Fruit fly (Drosophila melanogaster) whole organism, prepupa: ENCODE measurements around the gene CG33995.

ENCODE experiments used
- Blimp-1 ChIP-seq: fragments of 200-800 bp; sonication (Bioruptor generic); optimal IDR thresholded peaks from 3 replicates; lab custom pipeline; 2017; ENCODE audit warnings: missing biosample characterization, missing genetic modification characterization, mild to moderate bottlenecking, moderate library complexity, missing genetic modification reagents
- CG10631 ChIP-seq: fragments of 200-800 bp; sonication (Bioruptor generic); optimal IDR thresholded peaks from 2 replicates; lab custom pipeline; 2016; ENCODE audit warnings: missing biosample characterization, missing genetic modification characterization
- CG11294 ChIP-seq: fragments of 200-800 bp; sonication (Bioruptor generic); IDR thresholded peaks from 2 replicates; pipeline ENCODE4 v1.3.6; 2022; ENCODE audit warnings: missing biosample characterization, missing genetic modification characterization
- CG11762 ChIP-seq: fragments of 200-800 bp; sonication (Bioruptor generic); optimal IDR thresholded peaks from 3 replicates; lab custom pipeline; 2016; ENCODE audit warnings: missing biosample characterization, missing genetic modification characterization; ENCODE audit not compliant: insufficient read depth
- CG15336 ChIP-seq: fragments of 200-800 bp; sonication (Bioruptor generic); IDR thresholded peaks from 2 replicates; pipeline ENCODE4 v1.3.6; 2022; ENCODE audit warnings: missing biosample characterization, missing genetic modification characterization
- CG1621 ChIP-seq: fragments of 200-800 bp; sonication (Bioruptor generic); optimal IDR thresholded peaks from 3 replicates; lab custom pipeline; 2018; ENCODE audit warnings: missing biosample characterization, mild to moderate bottlenecking, missing genetic modification characterization
- CG16779 ChIP-seq: fragments of 200-800 bp; sonication (Bioruptor generic); optimal IDR thresholded peaks from 3 replicates; lab custom pipeline; 2017; ENCODE audit warnings: missing biosample characterization, mild to moderate bottlenecking, missing genetic modification characterization
- CG31627 ChIP-seq: fragments of 200-800 bp; sonication (Bioruptor generic); optimal IDR thresholded peaks from 3 replicates; lab custom pipeline; 2016; ENCODE audit warnings: missing biosample characterization, missing genetic modification characterization
- CG32006 ChIP-seq: fragments of 200-800 bp; sonication (Bioruptor generic); optimal IDR thresholded peaks from 3 replicates; lab custom pipeline; 2017; ENCODE audit warnings: missing biosample characterization, mild to moderate bottlenecking, missing genetic modification characterization
- CG34406 ChIP-seq: fragments of 200-800 bp; sonication (Bioruptor generic); optimal IDR thresholded peaks from 3 replicates; lab custom pipeline; 2016; ENCODE audit warnings: missing biosample characterization, missing genetic modification characterization
- CG3919 ChIP-seq: fragments of 200-800 bp; sonication (Bioruptor generic); optimal IDR thresholded peaks from 3 replicates; lab custom pipeline; 2016; ENCODE audit warnings: missing biosample characterization, missing genetic modification characterization
- CG4318 ChIP-seq: fragments of 200-800 bp; sonication (Bioruptor generic); optimal IDR thresholded peaks from 3 replicates; lab custom pipeline; 2017; ENCODE audit warnings: missing biosample characterization, mild to moderate bottlenecking, missing genetic modification characterization
- CG6276 ChIP-seq: fragments of 200-800 bp; sonication (Bioruptor generic); optimal IDR thresholded peaks from 2 replicates; lab custom pipeline; 2017; ENCODE audit warnings: missing biosample characterization, mild to moderate bottlenecking, missing genetic modification characterization
- CG7368 ChIP-seq: fragments of 200-800 bp; sonication (Bioruptor generic); optimal IDR thresholded peaks from 3 replicates; lab custom pipeline; 2016; ENCODE audit warnings: missing biosample characterization, missing genetic modification characterization
- CG8119 ChIP-seq: fragments of 200-800 bp; sonication (Bioruptor generic); IDR thresholded peaks from 3 replicates; pipeline ENCODE4 v1.3.6; 2022; ENCODE audit warnings: missing biosample characterization, missing genetic modification characterization
- CG8319 ChIP-seq: fragments of 200-800 bp; sonication (Bioruptor generic); optimal IDR thresholded peaks from 3 replicates; lab custom pipeline; 2016; ENCODE audit warnings: missing biosample characterization, missing genetic modification characterization
- CG8632 ChIP-seq: fragments of 200-800 bp; sonication (Bioruptor generic); optimal IDR thresholded peaks from 3 replicates; lab custom pipeline; 2016; ENCODE audit warnings: missing biosample characterization, missing genetic modification characterization
- Eip75B ChIP-seq: fragments of 200-800 bp; sonication (Bioruptor generic); optimal IDR thresholded peaks from 3 replicates; lab custom pipeline; 2016; ENCODE audit warnings: missing biosample characterization, missing genetic modification characterization
- Eip78C ChIP-seq: fragments of 200-800 bp; sonication (Bioruptor generic); peaks from one replicate; lab custom pipeline; 2016; ENCODE audit warnings: missing biosample characterization, missing genetic modification characterization
- Eip93F ChIP-seq: fragments of 200-800 bp; sonication (Bioruptor generic); optimal IDR thresholded peaks from 2 replicates; lab custom pipeline; 2016; ENCODE audit warnings: missing biosample characterization, mild to moderate bottlenecking, missing genetic modification characterization
- Ets96B ChIP-seq: fragments of 200-800 bp; optimal IDR thresholded peaks from 2 replicates; lab custom pipeline; 2019; ENCODE audit warnings: missing biosample characterization, mild to moderate bottlenecking, missing genetic modification characterization, moderate library complexity
- Hr38 ChIP-seq: sonication (Bioruptor generic); optimal IDR thresholded peaks from 2 replicates; lab custom pipeline; 2016; ENCODE audit warnings: missing biosample characterization, missing genetic modification characterization
- Hr39 ChIP-seq: fragments of 200-800 bp; sonication (Bioruptor generic); optimal IDR thresholded peaks from 2 replicates; lab custom pipeline; 2016; ENCODE audit warnings: missing biosample characterization, missing genetic modification characterization
- Met ChIP-seq: fragments of 200-800 bp; sonication (Bioruptor generic); optimal IDR thresholded peaks from 3 replicates; lab custom pipeline; 2016; ENCODE audit warnings: missing biosample characterization, missing genetic modification characterization
- OdsH ChIP-seq: fragments of 200-800 bp; sonication (Bioruptor generic); optimal IDR thresholded peaks from 3 replicates; lab custom pipeline; 2016; ENCODE audit warnings: missing biosample characterization, missing genetic modification characterization
- Smox ChIP-seq: fragments of 200-800 bp; sonication (Bioruptor generic); optimal IDR thresholded peaks from 3 replicates; lab custom pipeline; 2016; ENCODE audit warnings: missing biosample characterization, missing genetic modification characterization
- Sox14 ChIP-seq: fragments of 200-800 bp; sonication (Bioruptor generic); optimal IDR thresholded peaks from 3 replicates; lab custom pipeline; 2016; ENCODE audit warnings: missing biosample characterization, missing genetic modification characterization
- Sox15 ChIP-seq: fragments of 200-800 bp; sonication (Bioruptor generic); optimal IDR thresholded peaks from 3 replicates; lab custom pipeline; 2016; ENCODE audit warnings: missing biosample characterization, missing genetic modification characterization
- achi ChIP-seq: fragments of 200-800 bp; sonication (Bioruptor generic); optimal IDR thresholded peaks from 3 replicates; lab custom pipeline; 2016; ENCODE audit warnings: missing biosample characterization, missing genetic modification characterization
- acj6 ChIP-seq: fragments of 200-800 bp; sonication (Bioruptor generic); optimal IDR thresholded peaks from 3 replicates; lab custom pipeline; 2016; ENCODE audit warnings: missing biosample characterization, missing genetic modification characterization
- cyc ChIP-seq: fragments of 200-800 bp; sonication (Bioruptor generic); optimal IDR thresholded peaks from 3 replicates; lab custom pipeline; 2016; ENCODE audit warnings: missing biosample characterization, missing genetic modification characterization
- dac ChIP-seq: fragments of 200-800 bp; sonication (Bioruptor generic); optimal IDR thresholded peaks from 2 replicates; lab custom pipeline; 2017; ENCODE audit warnings: missing biosample characterization, mild to moderate bottlenecking, missing genetic modification characterization
- dsx ChIP-seq: fragments of 200-800 bp; optimal IDR thresholded peaks from 3 replicates; lab custom pipeline; 2019; ENCODE audit warnings: missing biosample characterization, mild to moderate bottlenecking, missing genetic modification characterization, moderate library complexity; ENCODE audit not compliant: poor library complexity, severe bottlenecking
- eg ChIP-seq: fragments of 200-800 bp; sonication (Bioruptor generic); IDR thresholded peaks from 3 replicates; pipeline ENCODE4 v1.3.6; 2022; ENCODE audit warnings: missing biosample characterization, missing genetic modification characterization
- esn ChIP-seq: fragments of 200-800 bp; sonication (Bioruptor generic); optimal IDR thresholded peaks from 2 replicates; lab custom pipeline; 2016; ENCODE audit warnings: missing biosample characterization, mild to moderate bottlenecking, missing genetic modification characterization, moderate library complexity
- fd85E ChIP-seq: fragments of 200-800 bp; sonication (Bioruptor generic); optimal IDR thresholded peaks from 3 replicates; lab custom pipeline; 2016; ENCODE audit warnings: missing biosample characterization, missing genetic modification characterization
- fkh ChIP-seq: fragments of 200-800 bp; sonication (Bioruptor generic); optimal IDR thresholded peaks from 3 replicates; lab custom pipeline; 2017; ENCODE audit warnings: missing biosample characterization, mild to moderate bottlenecking, missing genetic modification characterization, moderate library complexity
- pdm3 ChIP-seq: fragments of 200-800 bp; sonication (Bioruptor generic); optimal IDR thresholded peaks from 3 replicates; lab custom pipeline; 2016; ENCODE audit warnings: missing biosample characterization, missing genetic modification characterization
- spab ChIP-seq: fragments of 200-800 bp; sonication (Bioruptor generic); optimal IDR thresholded peaks from 2 replicates; lab custom pipeline; 2017; ENCODE audit warnings: missing biosample characterization, mild to moderate bottlenecking, missing genetic modification characterization, missing genetic modification reagents
- ss ChIP-seq, 2 experiments: fragments of 200-800 bp; sonication (Bioruptor generic); optimal IDR thresholded peaks; 2 replicates in 1 of 2; 3 replicates in 1 of 2; lab custom pipeline; 2017 to 2018; ENCODE audit warnings: mild to moderate bottlenecking in 2 of 2, missing biosample characterization in 2 of 2, missing genetic modification characterization in 2 of 2, moderate library complexity in 1 of 2
- svp ChIP-seq: fragments of 200-800 bp; sonication (Bioruptor generic); peaks from one replicate; lab custom pipeline; 2016; ENCODE audit warnings: missing biosample characterization, missing genetic modification characterization
- topi ChIP-seq: fragments of 200-800 bp; sonication (Bioruptor generic); optimal IDR thresholded peaks from 3 replicates; lab custom pipeline; 2016; ENCODE audit warnings: missing biosample characterization, missing genetic modification characterization
- vri ChIP-seq: fragments of 200-800 bp; sonication (Bioruptor generic); optimal IDR thresholded peaks from 3 replicates; lab custom pipeline; 2016; ENCODE audit warnings: missing biosample characterization, mild to moderate bottlenecking, missing genetic modification characterization

The CG33995 gene

DNA sequence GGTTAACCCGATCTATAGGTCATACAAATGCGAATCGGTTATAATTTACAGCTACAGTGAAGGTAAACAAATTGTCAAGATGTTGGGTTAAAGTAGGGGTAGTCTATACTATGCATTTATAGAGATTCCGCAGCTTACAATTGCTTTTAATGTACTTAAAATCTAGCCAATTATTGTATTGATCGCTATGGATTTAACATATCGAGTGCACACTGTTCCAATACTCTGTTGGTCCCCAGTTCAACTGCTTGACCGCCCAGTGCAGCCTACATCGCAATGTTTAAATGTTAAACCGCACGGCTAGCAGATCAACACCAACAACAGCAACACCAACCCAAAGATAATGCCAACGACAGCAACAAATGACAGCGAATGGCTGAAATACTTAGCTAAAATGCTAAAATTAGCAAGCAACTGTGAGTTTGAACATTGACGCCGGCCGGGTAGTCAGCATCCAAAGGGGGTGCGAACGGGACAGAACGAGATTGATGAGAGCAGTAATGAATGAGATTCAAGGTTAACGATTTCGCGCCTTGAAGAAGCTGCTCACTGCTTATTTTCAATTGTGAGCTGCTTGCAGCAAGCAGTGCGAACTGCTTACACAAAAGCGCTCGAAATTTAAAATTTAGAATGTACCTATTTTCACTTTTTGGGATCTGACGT is 42.0 kb upstream of the CG33995 start (continued):
- no peak for TF ChIP-seq Smox
- no peak for TF ChIP-seq Hr39
- no peak for TF ChIP-seq achi

DNA sequence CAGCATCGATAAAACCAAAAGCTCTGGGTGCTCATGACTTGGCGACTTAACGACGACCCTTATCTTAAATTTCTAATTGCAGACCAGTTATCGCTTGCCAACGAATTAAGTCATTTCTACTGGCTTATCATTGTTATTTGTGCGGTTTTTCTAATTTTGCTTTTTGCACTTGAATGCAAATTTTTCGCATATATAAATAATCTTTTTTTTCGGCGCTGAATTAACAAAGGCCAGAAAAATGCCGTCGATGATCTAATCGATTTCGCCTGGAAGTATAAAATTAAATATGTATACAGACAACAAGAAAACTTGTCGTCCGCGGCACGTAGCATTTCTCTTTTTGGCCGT is 41.5 kb upstream of the CG33995 start:
- TF ChIP-seq vri (GFP tag; lab: Kevin White, UChicago) (peak; percentile 90), CG16779 (no peak), ss (GFP tag; optimal IDR thresholded peaks at IDR 0.05; lab: Kevin White, UChicago) (no peak)
- TF ChIP-seq, all 60 proteins: peak for 1

DNA sequence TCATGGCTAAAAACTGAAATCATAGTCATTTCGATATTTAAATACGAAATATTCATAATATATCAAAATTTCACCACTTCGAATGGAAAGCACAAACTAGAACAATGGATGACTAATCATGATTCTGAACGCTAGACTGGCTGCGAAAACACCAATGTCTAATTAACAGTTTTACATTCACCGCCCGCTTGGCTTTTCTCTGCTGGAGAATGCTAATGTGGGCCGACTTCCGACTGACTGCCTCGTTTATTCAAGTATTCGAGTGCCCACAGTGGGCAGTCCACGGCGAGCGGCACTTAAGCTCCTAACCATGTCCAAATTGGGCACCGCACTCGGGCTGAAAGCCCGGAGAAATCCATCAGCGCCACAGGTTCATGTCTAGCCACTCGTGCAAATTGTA is 41.0 kb upstream of the CG33995 start:
- no peak for TF ChIP-seq dsx (GFP tag; lab: Kevin White, UChicago)
- TF ChIP-seq Eip78C (GFP tag; lab: Kevin White, UChicago): peak; percentile 21
- no peak for TF ChIP-seq CG6276 (GFP tag; lab: Kevin White, UChicago)
- TF ChIP-seq CG4318 (GFP tag; lab: Kevin White, UChicago): no peak
- TF ChIP-seq Eip75B: no peak
- TF ChIP-seq CG34406 (GFP tag; lab: Kevin White, UChicago): no peak
- no peak for TF ChIP-seq Hr38 (GFP tag; lab: Kevin White, UChicago)
- TF ChIP-seq CG8632 (GFP tag; lab: Kevin White, UChicago): no peak
- no peak for TF ChIP-seq Eip93F
- no peak for TF ChIP-seq spab (GFP tag; lab: Kevin White, UChicago)
- TF ChIP-seq cyc: no peak
- TF ChIP-seq eg (GFP tag; lab: Robert Waterston, UW): no peak
- no peak for TF ChIP-seq Sox15 (GFP tag; lab: Kevin White, UChicago)
- TF ChIP-seq fd85E (GFP tag; lab: Kevin White, UChicago): no peak
- TF ChIP-seq svp (GFP tag; lab: Kevin White, UChicago): peak; percentile 52
- TF ChIP-seq OdsH (GFP tag; lab: Kevin White, UChicago): no peak
- no peak for TF ChIP-seq CG11762

DNA sequence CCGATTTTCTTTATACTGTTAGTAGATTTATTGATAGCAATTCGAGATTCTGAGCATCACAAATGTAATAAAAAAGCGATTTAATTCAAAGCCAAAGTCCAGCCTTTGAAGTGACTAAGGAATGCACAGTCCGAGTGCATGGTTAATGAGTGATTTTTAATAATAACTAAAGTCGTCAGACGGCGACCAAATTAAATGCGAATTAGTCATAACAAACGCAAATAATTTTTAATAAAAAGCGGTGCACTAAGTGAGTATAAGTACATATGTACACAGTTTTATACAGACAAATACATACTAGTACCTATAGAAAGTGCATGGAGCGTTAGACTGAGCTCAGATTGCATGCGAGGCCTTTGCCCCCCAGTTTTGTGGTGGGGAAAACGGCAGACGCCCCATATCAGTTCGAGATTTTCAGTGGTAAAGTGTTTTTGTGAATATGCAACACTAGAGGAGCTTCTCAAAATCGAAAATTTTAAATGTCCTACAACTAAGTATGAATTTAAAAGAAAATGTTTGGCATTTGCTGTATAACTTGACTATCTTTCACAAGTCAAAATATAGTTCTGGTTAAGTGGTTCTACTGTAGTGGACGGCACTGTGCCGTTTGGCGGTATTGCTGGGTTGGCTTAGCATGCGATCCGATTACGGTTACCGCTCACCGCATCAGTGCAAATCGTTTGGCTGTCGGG is 40.2 kb upstream of the CG33995 start:
- TF ChIP-seq CG8119 (GFP tag; lab: Robert Waterston, UW) (peak; percentile 82), CG3919 (GFP tag; lab: Kevin White, UChicago) (peak; percentile 34), CG7368 (no peak), fkh (no peak), CG8319 (no peak), OdsH (GFP tag; lab: Kevin White, UChicago) (peak; percentile 54), acj6 (peak; percentile 29), esn (GFP tag; lab: Kevin White, UChicago) (peak; percentile 41), dac (GFP tag; lab: Kevin White, UChicago) (peak; percentile 45), topi (GFP tag; lab: Kevin White, UChicago) (peak; percentile 2), CG1621 (tag; lab: Kevin White, UChicago) (no peak), Ets96B (tag; lab: Kevin White, UChicago) (peak; percentile 13), CG10631 (GFP tag; lab: Kevin White, UChicago) (peak; percentile 15), cyc (peak; percentile 10), vri (GFP tag; lab: Kevin White, UChicago) (peak; percentile 45), Blimp-1 (no peak), CG31627 (GFP tag; lab: Kevin White, UChicago) (peak; percentile 12), Met (peak; percentile 17), CG11294 (peak; percentile 49; the same call in 1 of the 2 replicates), achi (peak; percentile 37), CG15336 (GFP tag; lab: Robert Waterston, UW) (peak; percentile 82), Hr39 (peak; percentile 39), CG34406 (GFP tag; lab: Kevin White, UChicago) (no peak), spab (GFP tag; lab: Kevin White, UChicago) (no peak), CG32006 (GFP tag; lab: Kevin White, UChicago) (peak; percentile 81), Sox15 (GFP tag; lab: Kevin White, UChicago) (no peak), Eip78C (GFP tag; lab: Kevin White, UChicago) (peak; percentile 76), CG6276 (GFP tag; lab: Kevin White, UChicago) (peak; percentile 63), eg (GFP tag; lab: Robert Waterston, UW) (peak; percentile 83), Sox14 (GFP tag; lab: Kevin White, UChicago) (peak; percentile 39), svp (GFP tag; lab: Kevin White, UChicago) (peak; percentile 84), CG11762 (no peak), pdm3 (GFP tag; lab: Kevin White, UChicago) (peak; percentile 47)
